Fruit fly (Drosophila melanogaster): Measurements from ENCODE around the gene CG46468.

Gene CG46468

dm6 chr2L:9564527-9564926 lies 711 bp downstream of the CG46468 start (continued):
- TF ChIP-seq Bteb2 (GFP tag; optimal IDR thresholded peaks at IDR 0.05) (no peak), Nf-YB (GFP tag; optimal IDR thresholded peaks at IDR 0.05) (no peak), chm (GFP tag; IDR thresholded peaks at IDR 0.05) (no peak), Antp (GFP tag; optimal IDR thresholded peaks at IDR 0.05) (no peak), Sin3A (optimal IDR thresholded peaks at IDR 0.05) (no peak), dysf (GFP tag; IDR thresholded peaks at IDR 0.05) (peak; percentile 64; the same call in 2 of the 3 replicates), ham (GFP tag; IDR thresholded peaks at IDR 0.05) (no peak), C15 (GFP tag; IDR thresholded peaks at IDR 0.05) (no peak), Trl (optimal IDR thresholded peaks at IDR 0.05) (no peak), Trl (GFP tag; optimal IDR thresholded peaks at IDR 0.05) (no peak), Hr78 (GFP tag; optimal IDR thresholded peaks at IDR 0.05) (no peak), nau (GFP tag; optimal IDR thresholded peaks at IDR 0.05) (peak; percentile 9), repo (GFP tag; optimal IDR thresholded peaks at IDR 0.05) (no peak), Mes4 (GFP tag; optimal IDR thresholded peaks at IDR 0.05) (no peak), lbe (GFP tag; optimal IDR thresholded peaks at IDR 0.05) (no peak), ab (GFP tag; optimal IDR thresholded peaks at IDR 0.05) (no peak), Atf3 (GFP tag; optimal IDR thresholded peaks at IDR 0.05) (no peak), Dll (GFP tag; IDR thresholded peaks at IDR 0.05; ENCODE audit: partially characterized antibody) (no peak), CG12942 (GFP tag; optimal IDR thresholded peaks at IDR 0.05) (no peak), ase (GFP tag; IDR thresholded peaks at IDR 0.05) (no peak), tup (GFP tag; optimal IDR thresholded peaks at IDR 0.05) (no peak), Nf-YC (tag; optimal IDR thresholded peaks at IDR 0.05) (peak; percentile 26), CrebB (tag; optimal IDR thresholded peaks at IDR 0.05) (no peak), grau (tag; optimal IDR thresholded peaks at IDR 0.05) (peak; percentile 85), slp2 (GFP tag; optimal IDR thresholded peaks at IDR 0.05) (no peak), Atf6 (GFP tag; IDR thresholded peaks at IDR 0.05) (no peak), CG6654 (GFP tag; optimal IDR thresholded peaks at IDR 0.05) (no peak), CG6765 (GFP tag; optimal IDR thresholded peaks at IDR 0.05) (no peak), pnt (GFP tag; optimal IDR thresholded peaks at IDR 0.05) (no peak), CoRest (tag; optimal IDR thresholded peaks at IDR 0.05) (peak; percentile 63), schlank (tag; optimal IDR thresholded peaks at IDR 0.05) (no peak), CG15601 (tag; optimal IDR thresholded peaks at IDR 0.05) (no peak), CG2202 (tag; optimal IDR thresholded peaks at IDR 0.05) (no peak), pfk (GFP tag; optimal IDR thresholded peaks at IDR 0.05) (no peak), az2 (GFP tag; optimal IDR thresholded peaks at IDR 0.05) (peak; percentile 8), tna (GFP tag; IDR thresholded peaks at IDR 0.05; ENCODE audit: partially characterized antibody) (no peak), sens (GFP tag) (peak; percentile 72), ranshi (GFP tag; IDR thresholded peaks at IDR 0.05) (no peak), CG6175 (GFP tag; IDR thresholded peaks at IDR 0.05) (no peak), CG9797 (GFP tag; optimal IDR thresholded peaks at IDR 0.05) (no peak), CG11696 (GFP tag; IDR thresholded peaks at IDR 0.05) (no peak), CG10654 (GFP tag; optimal IDR thresholded peaks at IDR 0.05) (peak; percentile 31), Hmr (GFP tag; optimal IDR thresholded peaks at IDR 0.05) (peak; percentile 63), CG14710 (tag; optimal IDR thresholded peaks at IDR 0.05) (no peak), HHEX (GFP tag; optimal IDR thresholded peaks at IDR 0.05) (peak; percentile 42), stwl (tag; optimal IDR thresholded peaks at IDR 0.05) (no peak), psq (GFP tag; optimal IDR thresholded peaks at IDR 0.05) (no peak), CG18011 (GFP tag; optimal IDR thresholded peaks at IDR 0.05) (no peak), CG11398 (GFP tag; optimal IDR thresholded peaks at IDR 0.05) (no peak), unc-4 (GFP tag; IDR thresholded peaks at IDR 0.05; ENCODE audit: partially characterized antibody) (no peak), ro (GFP tag; IDR thresholded peaks at IDR 0.05) (no peak), CG12391 (tag; optimal IDR thresholded peaks at IDR 0.05) (peak; percentile 49), Ets97D (GFP tag; optimal IDR thresholded peaks at IDR 0.05) (no peak)
